Fruit fly (Drosophila melanogaster) whole organism, embryonic: ENCODE results near the gene Ets97D.

ENCODE experiments used
- Atf-2 ChIP-seq: fragments of 200-800 bp; sonication (Bioruptor generic); optimal IDR thresholded peaks from 2 replicates; lab custom pipeline; 2016; ENCODE audit warnings: missing biosample characterization, missing genetic modification characterization
- B-H1 ChIP-seq: fragments of 200-800 bp; sonication (Bioruptor generic); IDR thresholded peaks from 3 replicates; pipeline ENCODE4 v1.3.6; 2022; ENCODE audit warnings: missing biosample characterization, missing genetic modification characterization
- C15 ChIP-seq: fragments of 200-800 bp; sonication (Bioruptor generic); IDR thresholded peaks from 3 replicates; pipeline ENCODE4 v1.3.6; 2022; ENCODE audit warnings: missing biosample characterization, missing genetic modification characterization
- CG11398 ChIP-seq: fragments of 200-800 bp; sonication (Bioruptor generic); optimal IDR thresholded peaks from 2 replicates; lab custom pipeline; 2016; ENCODE audit warnings: missing biosample characterization, missing genetic modification characterization
- CG11456 ChIP-seq: fragments of 200-800 bp; sonication (Bioruptor generic); IDR thresholded peaks from 3 replicates; pipeline ENCODE4 v1.3.6; 2022; ENCODE audit warnings: missing biosample characterization, missing genetic modification characterization
- CG12391 ChIP-seq: fragments of 200-800 bp; sonication (Bioruptor generic); optimal IDR thresholded peaks from 3 replicates; lab custom pipeline; 2018; ENCODE audit warnings: missing biosample characterization, mild to moderate bottlenecking, missing genetic modification characterization, moderate library complexity
- CG14667 ChIP-seq: fragments of 200-800 bp; sonication (Bioruptor generic); IDR thresholded peaks from 2 replicates; pipeline ENCODE4 v1.3.6; 2022; ENCODE audit warnings: missing biosample characterization, missing genetic modification characterization
- CG14710 ChIP-seq: fragments of 200-800 bp; sonication (Bioruptor generic); optimal IDR thresholded peaks from 3 replicates; lab custom pipeline; 2019; ENCODE audit warnings: missing biosample characterization, mild to moderate bottlenecking, missing genetic modification characterization, moderate library complexity
- CG17186 ChIP-seq: fragments of 200-800 bp; sonication (Bioruptor generic); optimal IDR thresholded peaks from 3 replicates; lab custom pipeline; 2017; ENCODE audit warnings: missing biosample characterization, missing genetic modification reagents, missing genetic modification characterization
- CG17328 ChIP-seq: fragments of 200-800 bp; sonication (Bioruptor generic); IDR thresholded peaks from 2 replicates; pipeline ENCODE4 v1.3.6; 2022; ENCODE audit warnings: missing biosample characterization, missing genetic modification characterization
- CG2678 ChIP-seq: fragments of 200-800 bp; sonication (Bioruptor generic); optimal IDR thresholded peaks from 3 replicates; lab custom pipeline; 2019; ENCODE audit warnings: missing biosample characterization, mild to moderate bottlenecking, missing genetic modification characterization, moderate library complexity
- CG30403 ChIP-seq: fragments of 200-800 bp; sonication (Bioruptor generic); optimal IDR thresholded peaks from 3 replicates; lab custom pipeline; 2016; ENCODE audit warnings: missing biosample characterization, missing genetic modification characterization
- CG32772 ChIP-seq: fragments of 200-800 bp; sonication (Bioruptor generic); IDR thresholded peaks from 2 replicates; pipeline ENCODE4 v1.3.6; 2022; ENCODE audit warnings: missing biosample characterization, missing genetic modification characterization
- CG34224 ChIP-seq: fragments of 200-800 bp; sonication (Bioruptor generic); IDR thresholded peaks from 3 replicates; pipeline ENCODE4 v1.3.6; 2022; ENCODE audit warnings: missing biosample characterization, missing genetic modification characterization; ENCODE audit not compliant: partially characterized antibody
- CG4360 ChIP-seq: fragments of 200-800 bp; sonication (Bioruptor generic); IDR thresholded peaks from 2 replicates; pipeline ENCODE4 v1.3.6; 2022; ENCODE audit warnings: missing biosample characterization, missing genetic modification characterization
- CG4424 ChIP-seq: fragments of 200-800 bp; sonication (Bioruptor generic); optimal IDR thresholded peaks from 3 replicates; lab custom pipeline; 2016; ENCODE audit warnings: missing biosample characterization, missing genetic modification characterization
- CG6689 ChIP-seq: fragments of 200-800 bp; sonication (Bioruptor generic); IDR thresholded peaks from 2 replicates; pipeline ENCODE4 v1.3.6; 2022; ENCODE audit warnings: missing biosample characterization, missing genetic modification characterization
- CG8388 ChIP-seq: fragments of 200-800 bp; sonication (Bioruptor generic); optimal IDR thresholded peaks from 2 replicates; lab custom pipeline; 2019; ENCODE audit warnings: missing biosample characterization, mild to moderate bottlenecking, missing genetic modification characterization, moderate library complexity
- CG9797 ChIP-seq: fragments of 200-800 bp; sonication (Bioruptor generic); optimal IDR thresholded peaks from 3 replicates; lab custom pipeline; 2018; ENCODE audit warnings: missing biosample characterization, mild to moderate bottlenecking, missing genetic modification characterization
- D ChIP-seq, 2 experiments: fragments of 200-800 bp in 1 of 2; fragments of >200 bp in 1 of 2; sonication (Bioruptor generic) in 1 of 2; optimal IDR thresholded peaks; 2 replicates in 1 of 2; 3 replicates in 1 of 2; lab custom pipeline; 2017; ENCODE audit warnings: mild to moderate bottlenecking in 1 of 2, missing biosample characterization in 1 of 2, missing genetic modification characterization in 1 of 2, missing genetic modification reagents in 1 of 2
- Dip2 ChIP-seq: fragments of 200-800 bp; sonication (Bioruptor generic); IDR thresholded peaks from 2 replicates; pipeline ENCODE4 v1.3.6; 2022; ENCODE audit warnings: missing biosample characterization, missing genetic modification characterization
- Fer3 ChIP-seq: fragments of 200-800 bp; sonication (Bioruptor generic); optimal IDR thresholded peaks from 2 replicates; lab custom pipeline; 2018; ENCODE audit warnings: missing biosample characterization, mild to moderate bottlenecking, missing genetic modification characterization, moderate library complexity
- Hr51 ChIP-seq, 2 experiments: fragments of 200-800 bp; sonication (Bioruptor generic); optimal IDR thresholded peaks; 2 replicates in 1 of 2; 3 replicates in 1 of 2; lab custom pipeline; 2016 to 2018; ENCODE audit warnings: missing biosample characterization in 2 of 2, missing genetic modification characterization in 2 of 2, mild to moderate bottlenecking in 1 of 2, moderate library complexity in 1 of 2
- Jarid2 ChIP-seq: fragments of 200-800 bp; sonication (Bioruptor generic); optimal IDR thresholded peaks from 3 replicates; lab custom pipeline; 2017; ENCODE audit warnings: mild to moderate bottlenecking, missing biosample characterization, missing genetic modification reagents, missing genetic modification characterization
- MBD-R2 ChIP-seq: fragments of 200-800 bp; sonication (Bioruptor generic); IDR thresholded peaks from 2 replicates; pipeline ENCODE4 v1.3.6; 2022; ENCODE audit warnings: missing biosample characterization, missing genetic modification characterization
- Nf-YC ChIP-seq: fragments of 200-800 bp; optimal IDR thresholded peaks from 3 replicates; lab custom pipeline; 2019; ENCODE audit warnings: missing biosample characterization, mild to moderate bottlenecking, missing genetic modification characterization, moderate library complexity
- NfI ChIP-seq: fragments of 200-800 bp; sonication (Bioruptor generic); optimal IDR thresholded peaks from 3 replicates; lab custom pipeline; 2018; ENCODE audit warnings: missing biosample characterization, mild to moderate bottlenecking, missing genetic modification characterization, moderate library complexity
- Rfx ChIP-seq: fragments of 200-800 bp; sonication (Bioruptor generic); IDR thresholded peaks from 2 replicates; pipeline ENCODE4 v1.3.6; 2022; ENCODE audit warnings: missing biosample characterization, missing genetic modification characterization
- Six4 ChIP-seq: fragments of 200-800 bp; sonication (Bioruptor generic); optimal IDR thresholded peaks from 2 replicates; lab custom pipeline; 2016; ENCODE audit warnings: missing biosample characterization, missing genetic modification characterization
- Sox102F ChIP-seq: fragments of 200-800 bp; sonication (Bioruptor generic); optimal IDR thresholded peaks from 2 replicates; lab custom pipeline; 2018; ENCODE audit warnings: missing biosample characterization, mild to moderate bottlenecking, missing genetic modification characterization, moderate library complexity
- ase ChIP-seq: fragments of 200-800 bp; sonication (Bioruptor generic); IDR thresholded peaks from 3 replicates; pipeline ENCODE4 v1.3.6; 2022; ENCODE audit warnings: missing biosample characterization, missing genetic modification characterization
- bsh ChIP-seq, 2 experiments: fragments of 200-800 bp; sonication (Bioruptor generic); optimal IDR thresholded peaks; 2 replicates each; lab custom pipeline; 2017 to 2018; ENCODE audit warnings: mild to moderate bottlenecking in 2 of 2, missing biosample characterization in 2 of 2, missing genetic modification characterization in 2 of 2, moderate library complexity in 1 of 2
- crol ChIP-seq: fragments of 200-800 bp; sonication (Bioruptor generic); IDR thresholded peaks from 2 replicates; pipeline ENCODE4 v1.3.6; 2022; ENCODE audit warnings: missing biosample characterization, missing genetic modification characterization
- dmrt99B ChIP-seq: fragments of 200-800 bp; sonication (Bioruptor generic); optimal IDR thresholded peaks from 2 replicates; lab custom pipeline; 2018; ENCODE audit warnings: missing biosample characterization, mild to moderate bottlenecking, missing genetic modification characterization, moderate library complexity
- dysf ChIP-seq: fragments of 200-800 bp; sonication (Bioruptor generic); IDR thresholded peaks from 3 replicates; pipeline ENCODE4 v1.3.6; 2022; ENCODE audit warnings: missing biosample characterization, missing genetic modification characterization
- en ChIP-seq: fragments of 200-800 bp; sonication (Bioruptor generic); optimal IDR thresholded peaks from 2 replicates; lab custom pipeline; 2016; ENCODE audit warnings: missing biosample characterization, missing genetic modification characterization
- eve ChIP-seq, 2 experiments: fragments of >200 bp; optimal IDR thresholded peaks; 2 replicates each; lab custom pipeline; 2017; ENCODE audit warnings: missing biosample characterization in 2 of 2, missing genetic modification characterization in 2 of 2
- fd96Cb ChIP-seq: fragments of 200-800 bp; sonication (Bioruptor generic); optimal IDR thresholded peaks from 2 replicates; lab custom pipeline; 2018; ENCODE audit warnings: missing biosample characterization, mild to moderate bottlenecking, missing genetic modification characterization, moderate library complexity
- gsb-n ChIP-seq: fragments of 200-800 bp; sonication (Bioruptor generic); optimal IDR thresholded peaks from 3 replicates; lab custom pipeline; 2018; ENCODE audit warnings: missing biosample characterization, mild to moderate bottlenecking, missing genetic modification characterization
- ind ChIP-seq: fragments of 200-800 bp; sonication (Bioruptor generic); optimal IDR thresholded peaks from 3 replicates; lab custom pipeline; 2016; ENCODE audit warnings: missing biosample characterization, missing genetic modification characterization
- lmd ChIP-seq: fragments of 200-800 bp; sonication (Bioruptor generic); IDR thresholded peaks from 2 replicates; pipeline ENCODE4 v1.3.6; 2022; ENCODE audit warnings: missing biosample characterization, missing genetic modification characterization
- lov ChIP-seq, 2 experiments: fragments of 200-800 bp in 1 of 2; fragments of >200 bp in 1 of 2; sonication (Bioruptor generic) in 1 of 2; IDR thresholded peaks in 1 of 2; optimal IDR thresholded peaks in 1 of 2; 2 replicates in 1 of 2; 3 replicates in 1 of 2; pipeline versions ENCODE4 v1.3.6 to Lab custom; 2017 to 2022; ENCODE audit warnings: missing biosample characterization in 1 of 2, missing genetic modification characterization in 1 of 2
- maf-S ChIP-seq: fragments of 200-800 bp; sonication (Bioruptor generic); optimal IDR thresholded peaks from 2 replicates; lab custom pipeline; 2016; ENCODE audit warnings: missing biosample characterization, missing genetic modification characterization
- peb ChIP-seq: fragments of 200-800 bp; sonication (Bioruptor generic); IDR thresholded peaks from 2 replicates; pipeline ENCODE4 v1.3.6; 2022; ENCODE audit warnings: missing biosample characterization, missing genetic modification characterization
- salm ChIP-seq: fragments of 200-800 bp; sonication (Bioruptor generic); optimal IDR thresholded peaks from 2 replicates; lab custom pipeline; 2018; ENCODE audit warnings: missing biosample characterization, mild to moderate bottlenecking, missing genetic modification characterization
- sens-2 ChIP-seq: fragments of 200-800 bp; sonication (Bioruptor generic); IDR thresholded peaks from 2 replicates; pipeline ENCODE4 v1.3.6; 2022; ENCODE audit warnings: missing biosample characterization, missing genetic modification characterization
- so ChIP-seq: fragments of 200-800 bp; sonication (Bioruptor generic); IDR thresholded peaks from 3 replicates; pipeline ENCODE4 v1.3.6; 2022; ENCODE audit warnings: missing biosample characterization, missing genetic modification characterization
- sqz ChIP-seq: fragments of 200-800 bp; sonication (Bioruptor generic); optimal IDR thresholded peaks from 3 replicates; lab custom pipeline; 2018; ENCODE audit warnings: missing biosample characterization, mild to moderate bottlenecking, missing genetic modification characterization
- tin ChIP-seq: fragments of 200-800 bp; sonication (Bioruptor generic); optimal IDR thresholded peaks from 3 replicates; lab custom pipeline; 2016; ENCODE audit warnings: missing biosample characterization, missing genetic modification characterization
- zfh1 ChIP-seq: fragments of 200-800 bp; sonication (Bioruptor generic); IDR thresholded peaks from 3 replicates; pipeline ENCODE4 v1.3.6; 2022; ENCODE audit warnings: missing biosample characterization, missing genetic modification characterization

Ets97D gene

DNA sequence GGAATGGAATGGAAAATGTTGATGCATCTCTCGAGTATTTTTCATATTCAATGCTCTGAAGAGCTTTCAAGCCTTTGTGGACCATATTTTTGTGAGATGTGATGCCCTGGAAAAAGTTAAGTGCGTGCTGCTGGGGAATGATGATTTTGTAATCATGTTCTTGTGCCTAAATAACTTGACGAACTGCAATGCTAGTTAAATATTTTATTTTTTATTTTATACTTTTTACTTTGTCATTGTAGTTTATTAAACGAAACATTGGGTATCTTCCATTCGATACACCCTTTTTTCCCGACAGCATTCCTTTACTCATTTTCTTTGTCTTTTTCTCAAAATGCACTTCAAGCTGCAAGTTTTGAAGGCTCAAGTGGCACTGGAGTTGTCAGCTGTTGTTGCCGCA, 12.7 kb downstream of the Ets97D start (continued):
- TF ChIP-seq CG34224 (GFP tag; lab: Robert Waterston, UW), result no peak
- TF ChIP-seq Six4 (GFP tag; lab: Kevin White, UChicago), result peak; percentile 25
- peak in 1 of 2 experiments; percentile 76 for TF ChIP-seq bsh (GFP tag; optimal IDR thresholded peaks at IDR 0.05; lab: Kevin White, UChicago)
- TF ChIP-seq D (optimal IDR thresholded peaks at IDR 0.05; lab: Kevin White, UChicago), result no peak
- TF ChIP-seq D (GFP tag; optimal IDR thresholded peaks at IDR 0.05; lab: Kevin White, UChicago), result peak; percentile 50
- 0 out of 2 replicates have a peak, but pooled peaks have one; percentile 6 for TF ChIP-seq Rfx
- TF ChIP-seq lmd (GFP tag; lab: Robert Waterston, UW), result peak; percentile 55
- peak in 1 of 2 experiments; percentile 42 for TF ChIP-seq Hr51 (GFP tag; optimal IDR thresholded peaks at IDR 0.05; lab: Kevin White, UChicago)
- peak; percentile 2 for TF ChIP-seq NfI (GFP tag; lab: Kevin White, UChicago)
- peak; percentile 49 for TF ChIP-seq tin (GFP tag; lab: Kevin White, UChicago)
- peak; percentile 52 for TF ChIP-seq CG2678 (tag; lab: Kevin White, UChicago)
- no peak for TF ChIP-seq salm
- no peak for TF ChIP-seq lov (optimal IDR thresholded peaks at IDR 0.05; lab: Kevin White, UChicago)
- peak; percentile 67; the same call in 1 of the 3 replicates for TF ChIP-seq lov (GFP tag; IDR thresholded peaks at IDR 0.05; lab: Robert Waterston, UW)
- TF ChIP-seq sens-2 (GFP tag; lab: Robert Waterston, UW), result no peak
- peak; percentile 51 for TF ChIP-seq CG8388 (GFP tag; lab: Kevin White, UChicago)
- TF ChIP-seq peb (GFP tag; lab: Robert Waterston, UW), result no peak
- TF ChIP-seq Dip2 (GFP tag; lab: Robert Waterston, UW), result no peak
- peak; percentile 76 for TF ChIP-seq ase (GFP tag; lab: Robert Waterston, UW)
- peak; percentile 47 for TF ChIP-seq CG4360 (GFP tag; lab: Robert Waterston, UW)
- peak; percentile 32 for TF ChIP-seq CG30403
- peak; percentile 56; the same call in 1 of the 3 replicates for TF ChIP-seq dysf (GFP tag; lab: Robert Waterston, UW)
- peak; percentile 56 for TF ChIP-seq fd96Cb
- TF ChIP-seq Nf-YC (tag; lab: Kevin White, UChicago), result no peak
- peak; percentile 54 for TF ChIP-seq CG4424
- TF ChIP-seq CG11398 (GFP tag; lab: Kevin White, UChicago), result no peak
- TF ChIP-seq Fer3 (tag; lab: Kevin White, UChicago), result peak; percentile 6
- peak; percentile 70 for TF ChIP-seq dmrt99B (tag; lab: Kevin White, UChicago)
- TF ChIP-seq CG9797 (GFP tag; lab: Kevin White, UChicago), result no peak
- no peak for TF ChIP-seq en (GFP tag; lab: Kevin White, UChicago)
- TF ChIP-seq Jarid2 (GFP tag; lab: Kevin White, UChicago), result no peak
- peak; percentile 8 for TF ChIP-seq gsb-n
- TF ChIP-seq sqz (GFP tag; lab: Kevin White, UChicago), result no peak
- TF ChIP-seq maf-S (GFP tag; lab: Kevin White, UChicago), result no peak
- peak; percentile 39; the same call in 1 of the 2 replicates for TF ChIP-seq CG32772 (GFP tag; lab: Robert Waterston, UW)
- TF ChIP-seq CG11456 (GFP tag; lab: Robert Waterston, UW), result 0 out of 3 replicates have a peak, but pooled peaks have one; percentile 47
- TF ChIP-seq Atf-2, result no peak
- TF ChIP-seq CG12391 (tag; lab: Kevin White, UChicago), result peak; percentile 44
- no peak for TF ChIP-seq MBD-R2 (GFP tag; lab: Robert Waterston, UW)
- peak; percentile 65; the same call in 2 of the 3 replicates for TF ChIP-seq zfh1 (GFP tag; lab: Robert Waterston, UW)
- TF ChIP-seq C15 (GFP tag; lab: Robert Waterston, UW), result peak; percentile 4; the same call in 1 of the 3 replicates
- peak; percentile 32; the same call in 1 of the 2 replicates for TF ChIP-seq CG14667 (GFP tag; lab: Robert Waterston, UW)
- TF ChIP-seq Sox102F (GFP tag; lab: Kevin White, UChicago), result peak; percentile 78
- TF ChIP-seq CG14710 (tag; lab: Kevin White, UChicago), result peak; percentile 28
- TF ChIP-seq CG6689 (GFP tag; lab: Robert Waterston, UW), result peak; percentile 56
- TF ChIP-seq CG17186 (GFP tag; lab: Kevin White, UChicago), result no peak
- peak; percentile 73 for TF ChIP-seq CG17328 (GFP tag; lab: Robert Waterston, UW)
- TF ChIP-seq crol (GFP tag; lab: Robert Waterston, UW), result no peak
- TF ChIP-seq so (GFP tag; lab: Robert Waterston, UW), result no peak
- TF ChIP-seq eve (GFP tag; optimal IDR thresholded peaks at IDR 0.05; lab: Kevin White, UChicago), result peak in 1 of 2 experiments; percentile 71
- peak; percentile 35; the same call in 1 of the 3 replicates for TF ChIP-seq B-H1 (GFP tag; lab: Robert Waterston, UW)
- peak; percentile 9 for TF ChIP-seq ind (GFP tag; lab: Kevin White, UChicago)
